Worm (Caenorhabditis elegans) whole organism, mixed stage, embryonic: ENCODE results near the gene bath-28.

ENCODE experiments used
- bed-3 ChIP-seq: fragments of 200-800 bp; sonication (Bioruptor generic); optimal IDR thresholded peaks from 3 replicates; lab custom pipeline; 2018; ENCODE audit warnings: mild to moderate bottlenecking, missing genetic modification characterization, moderate library complexity, missing compliant biosample characterization
- blmp-1 ChIP-seq: fragments of 150-350 bp; optimal IDR thresholded peaks from 2 replicates; lab custom pipeline; 2014; ENCODE audit warnings: missing biosample characterization, missing genetic modification characterization
- ceh-39 ChIP-seq: fragments of 150-350 bp; optimal IDR thresholded peaks from 2 replicates; lab custom pipeline; 2014; ENCODE audit warnings: missing biosample characterization, missing genetic modification characterization
- ceh-43 ChIP-seq: fragments of 200-800 bp; sonication (Bioruptor generic); optimal IDR thresholded peaks from 2 replicates; lab custom pipeline; 2018; ENCODE audit warnings: mild to moderate bottlenecking, missing genetic modification characterization, moderate library complexity, missing compliant biosample characterization
- ceh-83 ChIP-seq: fragments of 200-800 bp; sonication (Bioruptor generic); optimal IDR thresholded peaks from 2 replicates; lab custom pipeline; 2018; ENCODE audit warnings: mild to moderate bottlenecking, missing genetic modification characterization, missing compliant biosample characterization
- ces-1 ChIP-seq: fragments of 150-350 bp; optimal IDR thresholded peaks from 2 replicates; lab custom pipeline; 2014; ENCODE audit warnings: missing biosample characterization, missing genetic modification reagents, missing genetic modification characterization
- cnd-1 ChIP-seq: fragments of 200-800 bp; sonication (Bioruptor generic); optimal IDR thresholded peaks from 2 replicates; lab custom pipeline; 2018; ENCODE audit warnings: mild to moderate bottlenecking, missing genetic modification characterization, missing compliant biosample characterization
- drap-1 ChIP-seq: fragments of 200-800 bp; sonication (Bioruptor generic); optimal IDR thresholded peaks from 3 replicates; lab custom pipeline; 2018; ENCODE audit warnings: mild to moderate bottlenecking, missing genetic modification characterization, missing compliant biosample characterization
- elt-1 ChIP-seq: sonication (generic microtip); optimal IDR thresholded peaks from 2 replicates; lab custom pipeline; 2017; ENCODE audit warnings: missing genetic modification characterization, mild to moderate bottlenecking, missing compliant biosample characterization, antibody characterized with exemption, moderate library complexity, borderline replicate concordance; ENCODE audit not compliant: insufficient read depth
- elt-3 ChIP-seq: fragments of 150-350 bp; optimal IDR thresholded peaks from 2 replicates; lab custom pipeline; 2014; ENCODE audit warnings: missing biosample characterization, missing genetic modification characterization
- flh-1 ChIP-seq: fragments of 200-800 bp; sonication (Bioruptor generic); optimal IDR thresholded peaks from 2 replicates; lab custom pipeline; 2018; ENCODE audit warnings: mild to moderate bottlenecking, missing genetic modification characterization, moderate library complexity, missing compliant biosample characterization
- ham-2 ChIP-seq: fragments of 200-800 bp; sonication (Bioruptor generic); optimal IDR thresholded peaks from 2 replicates; lab custom pipeline; 2018; ENCODE audit warnings: mild to moderate bottlenecking, missing genetic modification characterization, missing compliant biosample characterization
- hlh-1 ChIP-seq: fragments of 150-350 bp; optimal IDR thresholded peaks from 2 replicates; lab custom pipeline; 2014; ENCODE audit warnings: missing biosample characterization, missing genetic modification reagents, missing genetic modification characterization
- lin-32 ChIP-seq: fragments of 200-800 bp; sonication (Bioruptor generic); optimal IDR thresholded peaks from 2 replicates; lab custom pipeline; 2018; ENCODE audit warnings: mild to moderate bottlenecking, missing genetic modification characterization, missing compliant biosample characterization
- lsy-2 ChIP-seq: fragments of 150-350 bp; optimal IDR thresholded peaks from 2 replicates; lab custom pipeline; 2014; ENCODE audit warnings: missing biosample characterization, missing genetic modification characterization
- mab-5 ChIP-seq: fragments of 150-350 bp; optimal IDR thresholded peaks from 2 replicates; lab custom pipeline; 2014; ENCODE audit warnings: missing biosample characterization, missing genetic modification characterization
- mep-1 ChIP-seq: fragments of 150-350 bp; optimal IDR thresholded peaks from 2 replicates; lab custom pipeline; 2017; ENCODE audit warnings: missing biosample characterization, missing genetic modification reagents, missing genetic modification characterization, inconsistent platforms
- mls-2 ChIP-seq: sonication (generic microtip); optimal IDR thresholded peaks from 2 replicates; lab custom pipeline; 2016; ENCODE audit warnings: mild to moderate bottlenecking, missing genetic modification characterization, moderate library complexity, missing compliant biosample characterization
- nhr-12 ChIP-seq: fragments of 150-350 bp; optimal IDR thresholded peaks from 2 replicates; lab custom pipeline; 2014; ENCODE audit warnings: missing biosample characterization, missing genetic modification characterization
- nhr-2 ChIP-seq: fragments of 150-350 bp; optimal IDR thresholded peaks from 2 replicates; lab custom pipeline; 2014; ENCODE audit warnings: missing biosample characterization, missing genetic modification characterization
- nhr-28 ChIP-seq: fragments of 150-350 bp; optimal IDR thresholded peaks from 2 replicates; lab custom pipeline; 2014; ENCODE audit warnings: missing biosample characterization, missing genetic modification characterization
- nhr-76 ChIP-seq: sonication (generic microtip); optimal IDR thresholded peaks from 2 replicates; lab custom pipeline; 2017; ENCODE audit warnings: missing biosample characterization, missing genetic modification characterization
- pha-4 ChIP-seq: fragments of 150-350 bp; optimal IDR thresholded peaks from 2 replicates; lab custom pipeline; 2018; ENCODE audit warnings: missing biosample characterization, missing genetic modification reagents, missing genetic modification characterization
- sem-2 ChIP-seq: fragments of 200-800 bp; sonication (Bioruptor generic); optimal IDR thresholded peaks from 2 replicates; lab custom pipeline; 2018; ENCODE audit warnings: mild to moderate bottlenecking, missing genetic modification characterization, missing compliant biosample characterization
- snpc-4 ChIP-seq: fragments of 150-350 bp; optimal IDR thresholded peaks from 2 replicates; lab custom pipeline; 2014; ENCODE audit warnings: missing biosample characterization, missing genetic modification characterization
- sptf-1 ChIP-seq: sonication (generic microtip); optimal IDR thresholded peaks from 2 replicates; lab custom pipeline; 2017; ENCODE audit warnings: mild to moderate bottlenecking, missing genetic modification characterization, moderate library complexity, missing compliant biosample characterization
- tbx-8 ChIP-seq: fragments of 200-800 bp; sonication (Bioruptor generic); optimal IDR thresholded peaks from 2 replicates; lab custom pipeline; 2018; ENCODE audit warnings: mild to moderate bottlenecking, missing genetic modification characterization, moderate library complexity, missing compliant biosample characterization
- unc-120 ChIP-seq: sonication (generic microtip); optimal IDR thresholded peaks from 2 replicates; lab custom pipeline; 2017; ENCODE audit warnings: missing genetic modification characterization, missing compliant biosample characterization; ENCODE audit not compliant: poor library complexity, severe bottlenecking
- unc-39 ChIP-seq: fragments of 150-350 bp; optimal IDR thresholded peaks from 2 replicates; lab custom pipeline; 2014; ENCODE audit warnings: missing biosample characterization, missing genetic modification characterization
- unc-62 ChIP-seq: fragments of 150-350 bp; optimal IDR thresholded peaks from 2 replicates; lab custom pipeline; 2014; ENCODE audit warnings: missing biosample characterization, missing genetic modification reagents, missing genetic modification characterization
- zip-8 ChIP-seq: fragments of 150-350 bp; optimal IDR thresholded peaks from 2 replicates; lab custom pipeline; 2014; ENCODE audit warnings: missing biosample characterization, missing genetic modification characterization
- ztf-11 ChIP-seq: fragments of 150-350 bp; optimal IDR thresholded peaks from 2 replicates; lab custom pipeline; 2014; ENCODE audit warnings: missing biosample characterization, missing genetic modification characterization

Gene bath-28

ce11 chrII:3309963-3310362, 34.8 kb downstream of the bath-28 start:
- TF ChIP-seq zip-8 (tag; lab: Kevin White, UChicago) = peak; percentile 80
- peak; percentile 44 for TF ChIP-seq lin-32 (GFP tag; lab: Kevin White, UChicago)
- peak; percentile 60 for TF ChIP-seq cnd-1 (tag; lab: Kevin White, UChicago)

DNA sequence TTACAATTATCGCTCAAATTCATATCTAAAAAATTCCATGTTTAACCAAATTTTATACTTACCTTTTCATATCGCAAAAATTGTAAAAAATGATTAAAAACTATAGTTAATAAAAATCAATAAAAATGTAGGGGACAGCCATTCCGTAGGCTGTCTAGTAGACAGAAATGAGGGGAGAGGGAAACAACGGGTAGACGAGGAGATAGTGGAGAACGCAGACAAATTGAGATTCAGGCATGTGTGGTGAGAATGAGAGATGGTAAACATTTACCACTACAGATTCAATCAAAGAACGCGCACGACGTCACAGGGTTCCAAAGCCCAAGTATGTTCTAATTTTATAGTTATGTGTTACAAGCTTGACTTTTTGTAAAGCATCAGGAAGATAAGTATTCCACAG, 41.2 kb downstream of the bath-28 start:
- TF ChIP-seq ces-1 (GFP tag; lab: Kevin White, UChicago) (peak; percentile 45), pha-4 (tag; lab: Kevin White, UChicago) (peak; percentile 21), nhr-76 (no peak)

DNA sequence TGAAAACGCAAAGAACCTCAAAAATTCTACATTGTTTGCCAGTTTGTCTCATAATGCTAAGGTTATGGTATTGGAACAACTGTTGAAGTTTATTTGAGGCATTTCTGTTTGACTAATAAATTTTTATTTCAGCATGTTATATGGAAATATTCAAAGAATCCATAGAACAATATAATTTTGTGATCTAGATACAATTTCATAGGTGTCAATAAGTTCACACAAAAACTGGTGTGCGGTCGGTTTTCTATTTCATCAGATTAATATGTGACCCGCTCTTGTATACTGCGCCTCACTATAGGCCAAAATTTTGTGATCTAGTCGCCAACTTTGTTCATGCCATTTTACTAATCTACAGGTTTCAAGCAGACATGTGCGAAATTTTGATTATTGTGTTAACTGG, 45.3 kb downstream of the bath-28 start, which contains the start of gene btb-22:
Gene btb-22 (plus strand): TSS at position 301 of the 400 bp plus-strand sequence.
- no peak for TF ChIP-seq flh-1 (GFP tag; lab: Kevin White, UChicago)
- no peak for TF ChIP-seq sem-2 (GFP tag; lab: Kevin White, UChicago)
- no peak for TF ChIP-seq unc-62 (GFP tag; lab: Kevin White, UChicago)
- TF ChIP-seq ham-2 (GFP tag; lab: Kevin White, UChicago) = no peak
- no peak for TF ChIP-seq mab-5
- TF ChIP-seq zip-8 (tag; lab: Kevin White, UChicago) = no peak

DNA sequence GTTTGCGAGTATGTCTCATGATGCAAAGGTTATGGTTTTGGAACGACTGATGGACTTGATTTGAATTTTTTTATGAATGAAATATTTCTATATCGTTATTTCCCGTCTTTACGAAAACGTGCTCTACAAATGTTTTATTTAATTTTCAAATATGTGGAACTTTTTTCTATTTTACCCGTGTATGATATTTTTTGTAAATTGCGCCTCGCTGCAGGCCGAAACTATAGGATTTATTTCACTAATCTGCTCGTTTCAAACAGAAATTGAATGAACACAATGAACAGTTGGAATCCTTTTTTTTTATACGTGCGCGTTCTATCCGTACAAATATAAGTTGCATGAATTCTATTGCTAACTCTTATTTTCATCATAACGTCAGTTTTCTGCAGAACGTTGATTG, 46.9 kb downstream of the bath-28 start, which contains the start of gene btb-18:
Gene btb-18 (plus strand): TSS at position 301 of the 400 bp plus-strand sequence.
- no peak for TF ChIP-seq pha-4 (tag; lab: Kevin White, UChicago)
- TF ChIP-seq drap-1 = no peak
- TF ChIP-seq tbx-8 = no peak

DNA sequence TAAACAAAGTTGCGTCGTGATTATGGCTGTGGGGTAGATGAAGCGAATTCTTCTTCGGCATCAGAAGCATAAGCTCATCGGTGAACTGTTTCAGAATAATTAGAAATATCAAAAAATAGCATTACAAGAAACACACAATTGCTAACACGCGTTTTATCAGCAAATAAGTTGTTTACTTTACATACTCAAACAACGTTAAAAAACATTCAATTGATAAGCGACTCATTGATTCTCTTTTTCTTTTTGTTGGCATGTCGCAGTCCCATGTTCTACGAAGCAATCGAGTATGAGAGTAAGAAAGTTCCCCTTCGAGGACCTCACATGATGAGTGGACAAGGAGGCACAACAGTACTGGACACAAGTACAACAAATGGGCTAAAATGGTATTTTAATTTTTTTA, 48.1 kb downstream of the bath-28 start, which contains the start of gene btb-16:
Gene btb-16 (plus strand): TSS at position 240 of the 400 bp plus-strand sequence.
- TF ChIP-seq lsy-2 (tag; lab: Kevin White, UChicago) (no peak), elt-3 (tag; lab: Kevin White, UChicago) (no peak), ham-2 (GFP tag; lab: Kevin White, UChicago) (no peak), lin-32 (GFP tag; lab: Kevin White, UChicago) (no peak), blmp-1 (tag; lab: Kevin White, UChicago) (no peak), ces-1 (GFP tag; lab: Kevin White, UChicago) (no peak), unc-120 (tag; lab: Kevin White, UChicago) (no peak), nhr-76 (no peak), hlh-1 (tag; lab: Kevin White, UChicago) (no peak), drap-1 (no peak), ceh-39 (tag; lab: Kevin White, UChicago) (no peak), mls-2 (tag; lab: Kevin White, UChicago) (no peak), mep-1 (no peak), sptf-1 (tag; lab: Kevin White, UChicago) (no peak), zip-8 (tag; lab: Kevin White, UChicago) (no peak), cnd-1 (tag; lab: Kevin White, UChicago) (no peak), unc-39 (tag; lab: Kevin White, UChicago) (no peak), pha-4 (tag; lab: Kevin White, UChicago) (no peak), nhr-28 (tag; lab: Kevin White, UChicago) (no peak), flh-1 (GFP tag; lab: Kevin White, UChicago) (no peak)

DNA sequence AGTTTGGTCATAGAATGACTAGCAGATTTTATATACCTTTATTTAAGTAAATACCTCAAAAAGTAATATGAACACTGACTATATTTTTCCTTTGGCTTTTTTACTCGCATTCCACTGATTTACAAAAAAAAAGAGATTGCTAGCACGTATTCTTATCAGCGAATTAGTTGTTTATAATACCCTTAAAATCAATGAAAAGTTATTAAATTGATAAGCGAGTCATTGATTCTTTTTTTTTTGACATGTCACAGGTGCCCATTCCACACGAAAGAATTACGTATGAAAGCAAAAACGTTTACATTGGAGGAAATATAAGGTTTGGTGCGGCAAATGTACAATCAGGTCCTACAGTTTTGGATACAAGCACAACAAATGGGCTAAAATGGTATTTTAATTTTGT, 49.6 kb downstream of the bath-28 start, which contains the start of gene btb-17:
Gene btb-17 (plus strand): TSS at position 213 of the 400 bp plus-strand sequence.
- TF ChIP-seq bed-3 (GFP tag; lab: Kevin White, UChicago) (no peak), snpc-4 (no peak), ceh-83 (GFP tag; lab: Kevin White, UChicago) (no peak), ztf-11 (tag; lab: Kevin White, UChicago) (no peak), drap-1 (no peak), tbx-8 (no peak), lsy-2 (tag; lab: Kevin White, UChicago) (no peak), mep-1 (no peak), cnd-1 (tag; lab: Kevin White, UChicago) (no peak), unc-120 (tag; lab: Kevin White, UChicago) (no peak), nhr-2 (no peak), ham-2 (GFP tag; lab: Kevin White, UChicago) (no peak), zip-8 (tag; lab: Kevin White, UChicago) (no peak), flh-1 (GFP tag; lab: Kevin White, UChicago) (no peak), elt-1 (no peak), nhr-12 (tag; lab: Kevin White, UChicago) (no peak), sptf-1 (tag; lab: Kevin White, UChicago) (no peak), ceh-43 (GFP tag; lab: Kevin White, UChicago) (no peak), lin-32 (GFP tag; lab: Kevin White, UChicago) (no peak), mls-2 (tag; lab: Kevin White, UChicago) (no peak)
